Fruit fly (Drosophila melanogaster) whole organism, wandering third instar larva: Measurements from ENCODE around the gene Itpr.

Experiments used
- Abd-B ChIP-seq: fragments of >200 bp; optimal IDR thresholded peaks from 2 replicates; lab custom pipeline; 2017; ENCODE audit warnings: missing biosample characterization, missing genetic modification characterization
- OdsH ChIP-seq: fragments of 200-800 bp; sonication (Bioruptor generic); optimal IDR thresholded peaks from 2 replicates; lab custom pipeline; 2016; ENCODE audit warnings: missing biosample characterization, mild to moderate bottlenecking, missing genetic modification characterization
- br ChIP-seq: fragments of 200-800 bp; sonication (Bioruptor generic); optimal IDR thresholded peaks from 2 replicates; lab custom pipeline; 2016; ENCODE audit warnings: missing biosample characterization, missing genetic modification characterization
- ey ChIP-seq: fragments of 200-800 bp; sonication (Bioruptor generic); optimal IDR thresholded peaks from 2 replicates; lab custom pipeline; 2016; ENCODE audit warnings: missing biosample characterization, missing genetic modification characterization
- fru ChIP-seq: fragments of 200-800 bp; sonication (Bioruptor generic); optimal IDR thresholded peaks from 3 replicates; lab custom pipeline; 2016; ENCODE audit warnings: missing biosample characterization, mild to moderate bottlenecking, missing genetic modification characterization
- lola ChIP-seq: fragments of >200 bp; optimal IDR thresholded peaks from 2 replicates; lab custom pipeline; 2017; ENCODE audit warnings: missing biosample characterization, missing genetic modification characterization
- pan ChIP-seq: fragments of >200 bp; optimal IDR thresholded peaks from 2 replicates; lab custom pipeline; 2017

DNA sequence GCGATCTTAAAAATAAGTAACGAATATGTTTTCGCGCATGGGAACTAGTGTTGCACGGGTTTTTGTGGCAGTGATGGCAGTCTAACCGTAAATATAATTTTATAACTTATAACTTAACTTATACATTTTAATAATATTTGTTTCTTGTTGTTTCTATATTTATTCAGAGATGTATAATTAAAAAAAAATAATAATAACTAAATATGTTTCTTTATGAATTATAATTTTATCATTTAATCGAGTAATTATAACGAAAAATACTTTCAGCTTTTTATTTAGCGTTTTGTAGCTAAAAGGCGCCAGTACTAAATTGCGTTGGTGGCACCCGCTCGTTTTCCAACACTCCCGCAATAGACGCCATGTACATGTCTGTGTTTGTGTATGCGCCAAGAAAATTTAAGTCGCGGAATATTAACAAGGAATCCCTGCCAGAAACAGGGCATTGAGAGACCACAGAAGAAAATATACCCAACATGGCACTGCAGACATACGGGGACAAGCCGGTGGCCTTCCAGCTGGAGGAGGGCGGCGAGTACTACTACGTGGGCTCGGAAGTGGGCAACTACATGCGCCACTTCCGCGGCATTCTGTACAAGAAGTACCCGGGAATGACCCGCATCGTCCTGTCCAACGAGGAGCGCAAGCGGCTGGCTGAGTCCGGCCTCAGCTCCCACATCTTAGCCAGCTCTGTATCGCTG, 46.2 kb upstream of the Itpr start, which contains the start of the genes mRpL44 and Snr1:
- TF ChIP-seq ey (GFP tag; lab: Kevin White, UChicago) (no peak), pan (no peak), lola (GFP tag; lab: Kevin White, UChicago) (no peak), br (no peak), fru (GFP tag; lab: Kevin White, UChicago) (no peak), OdsH (peak; percentile 48), Abd-B (GFP tag; lab: Kevin White, UChicago) (no peak)
